Fruit fly (Drosophila melanogaster) whole organism, wandering third instar larva: ENCODE results near the gene CG42795.

Experiments used
- Abd-B ChIP-seq: fragments of >200 bp; optimal IDR thresholded peaks from 2 replicates; lab custom pipeline; 2017; ENCODE audit warnings: missing biosample characterization, missing genetic modification characterization
- CG32264 ChIP-seq: fragments of 200-800 bp; sonication (Bioruptor generic); optimal IDR thresholded peaks from 2 replicates; lab custom pipeline; 2016; ENCODE audit warnings: missing biosample characterization, missing genetic modification characterization
- CG9705 ChIP-seq: fragments of 200-800 bp; sonication (Bioruptor generic); optimal IDR thresholded peaks from 2 replicates; lab custom pipeline; 2018; ENCODE audit warnings: missing biosample characterization, mild to moderate bottlenecking, missing genetic modification characterization
- Dfd ChIP-seq: fragments of >200 bp; optimal IDR thresholded peaks from 2 replicates; lab custom pipeline; 2017; ENCODE audit warnings: missing biosample characterization, missing genetic modification characterization
- Dif ChIP-seq: fragments of 200-275, 200-300 bp; sonication (Bioruptor generic); optimal IDR thresholded peaks from 2 replicates; lab custom pipeline; 2018; ENCODE audit warnings: missing biosample characterization, missing genetic modification characterization; ENCODE audit not compliant: partially characterized antibody
- GATAd ChIP-seq: sonication (Bioruptor generic); optimal IDR thresholded peaks from 2 replicates; lab custom pipeline; 2016; ENCODE audit warnings: missing biosample characterization, missing genetic modification characterization
- Hnf4 ChIP-seq: fragments of 200-800 bp; sonication (Bioruptor generic); optimal IDR thresholded peaks from 2 replicates; lab custom pipeline; 2016; ENCODE audit warnings: missing biosample characterization, mild to moderate bottlenecking, missing genetic modification characterization
- Hr78 ChIP-seq: fragments of >200 bp; optimal IDR thresholded peaks from 2 replicates; lab custom pipeline; 2017; ENCODE audit warnings: missing biosample characterization, missing genetic modification characterization
- Hr83 ChIP-seq: fragments of 200-300 bp; sonication (Bioruptor generic); optimal IDR thresholded peaks from 2 replicates; lab custom pipeline; 2016; ENCODE audit warnings: missing biosample characterization, mild to moderate bottlenecking, missing genetic modification characterization, moderate library complexity; ENCODE audit not compliant: poor library complexity, severe bottlenecking
- Myc ChIP-seq: fragments of >200 bp; optimal IDR thresholded peaks from 2 replicates; lab custom pipeline; 2017
- N ChIP-seq: fragments of >200 bp; optimal IDR thresholded peaks from 2 replicates; lab custom pipeline; 2018; ENCODE audit warnings: missing biosample characterization, missing external identifiers, missing genetic modification characterization
- OdsH ChIP-seq: fragments of 200-800 bp; sonication (Bioruptor generic); optimal IDR thresholded peaks from 2 replicates; lab custom pipeline; 2016; ENCODE audit warnings: missing biosample characterization, mild to moderate bottlenecking, missing genetic modification characterization
- Rel ChIP-seq, 2 experiments: fragments of 200-800 bp; sonication (Bioruptor generic) in 1 of 2; optimal IDR thresholded peaks; 2 replicates in 1 of 2; 3 replicates in 1 of 2; lab custom pipeline; 2016 to 2019; ENCODE audit warnings: mild to moderate bottlenecking in 2 of 2, missing biosample characterization in 2 of 2, missing genetic modification characterization in 2 of 2, moderate library complexity in 1 of 2
- Sp1 ChIP-seq: fragments of 200-800 bp; sonication (Bioruptor generic); optimal IDR thresholded peaks from 3 replicates; lab custom pipeline; 2019; ENCODE audit warnings: missing biosample characterization, mild to moderate bottlenecking, missing genetic modification characterization, moderate library complexity
- Vsx2 ChIP-seq: fragments of 200-300, 225-300 bp; sonication (Bioruptor generic); optimal IDR thresholded peaks from 2 replicates; lab custom pipeline; 2018; ENCODE audit warnings: missing biosample characterization, missing genetic modification characterization; ENCODE audit not compliant: partially characterized antibody
- br ChIP-seq: fragments of 200-800 bp; sonication (Bioruptor generic); optimal IDR thresholded peaks from 2 replicates; lab custom pipeline; 2016; ENCODE audit warnings: missing biosample characterization, missing genetic modification characterization
- dl ChIP-seq, 2 experiments: fragments of 175-275, 200-275 bp in 1 of 2; fragments of 200-275 bp in 1 of 2; sonication (Bioruptor generic); optimal IDR thresholded peaks; lab custom pipeline; 2018; ENCODE audit warnings: mild to moderate bottlenecking in 2 of 2, missing biosample characterization in 2 of 2, missing genetic modification characterization in 2 of 2, moderate library complexity in 2 of 2; ENCODE audit not compliant: partially characterized antibody in 2 of 2, insufficient read depth in 1 of 2
- dmrt93B ChIP-seq: fragments of 200-800 bp; sonication (Bioruptor generic); optimal IDR thresholded peaks from 2 replicates; lab custom pipeline; 2018; ENCODE audit warnings: missing biosample characterization, mild to moderate bottlenecking, missing genetic modification characterization
- ey ChIP-seq: fragments of 200-800 bp; sonication (Bioruptor generic); optimal IDR thresholded peaks from 2 replicates; lab custom pipeline; 2016; ENCODE audit warnings: missing biosample characterization, missing genetic modification characterization
- foxo ChIP-seq, 2 experiments: fragments of 200-800 bp; sonication (Bioruptor generic); optimal IDR thresholded peaks; 2 replicates in 1 of 2; 3 replicates in 1 of 2; lab custom pipeline; 2016 to 2017; ENCODE audit warnings: missing biosample characterization in 2 of 2, missing genetic modification characterization in 2 of 2
- fru ChIP-seq: fragments of 200-800 bp; sonication (Bioruptor generic); optimal IDR thresholded peaks from 3 replicates; lab custom pipeline; 2016; ENCODE audit warnings: missing biosample characterization, mild to moderate bottlenecking, missing genetic modification characterization
- jim ChIP-seq: fragments of 175-275, 200-325 bp; sonication (Bioruptor generic); optimal IDR thresholded peaks from 2 replicates; lab custom pipeline; 2016; ENCODE audit warnings: missing biosample characterization, mild to moderate bottlenecking, missing genetic modification characterization
- lola ChIP-seq: fragments of >200 bp; optimal IDR thresholded peaks from 2 replicates; lab custom pipeline; 2017; ENCODE audit warnings: missing biosample characterization, missing genetic modification characterization
- pan ChIP-seq: fragments of >200 bp; optimal IDR thresholded peaks from 2 replicates; lab custom pipeline; 2017
- psq ChIP-seq: fragments of 200-800 bp; sonication (Bioruptor generic); optimal IDR thresholded peaks from 3 replicates; lab custom pipeline; 2017; ENCODE audit warnings: missing biosample characterization, mild to moderate bottlenecking, missing genetic modification characterization, moderate library complexity
- sage ChIP-seq: fragments of 200-800 bp; sonication (Bioruptor generic); optimal IDR thresholded peaks from 2 replicates; lab custom pipeline; 2016; ENCODE audit warnings: missing biosample characterization, mild to moderate bottlenecking, missing genetic modification characterization
- sv ChIP-seq: fragments of 200-800 bp; sonication (Bioruptor generic); optimal IDR thresholded peaks from 3 replicates; lab custom pipeline; 2016; ENCODE audit warnings: missing biosample characterization, missing genetic modification characterization
- woc ChIP-seq: sonication (Bioruptor generic); optimal IDR thresholded peaks from 2 replicates; lab custom pipeline; 2016; ENCODE audit warnings: missing biosample characterization, mild to moderate bottlenecking, missing genetic modification characterization

Gene CG42795

dm6 chr3R:10268865-10269442, 43.5 kb downstream of the CG42795 start (continued):
- TF ChIP-seq woc (GFP tag; lab: Kevin White, UChicago) (peak; percentile 20), lola (no peak), dmrt93B (peak; percentile 70)

- TF ChIP-seq CG9705 (GFP tag; lab: Kevin White, UChicago): no peak
- TF ChIP-seq Rel (GFP tag; optimal IDR thresholded peaks at IDR 0.05; lab: Kevin White, UChicago): no peak
- TF ChIP-seq Rel (tag; optimal IDR thresholded peaks at IDR 0.05; lab: Kevin White, UChicago): no peak
- no peak for TF ChIP-seq Abd-B (GFP tag; lab: Kevin White, UChicago)
These were observed 44.5 kb downstream of the CG42795 start for dm6 chr3R:10269921-10270431.

- TF ChIP-seq GATAd (GFP tag; lab: Kevin White, UChicago) (no peak), Abd-B (GFP tag; lab: Kevin White, UChicago) (no peak), CG9705 (GFP tag; lab: Kevin White, UChicago) (no peak), CG32264 (GFP tag; lab: Kevin White, UChicago) (no peak), Dif (GFP tag; lab: Kevin White, UChicago) (no peak), Hr83 (GFP tag; lab: Kevin White, UChicago) (no peak), Rel (GFP tag; optimal IDR thresholded peaks at IDR 0.05; lab: Kevin White, UChicago) (no peak), Rel (tag; optimal IDR thresholded peaks at IDR 0.05; lab: Kevin White, UChicago) (no peak), OdsH (GFP tag; lab: Kevin White, UChicago) (no peak), sage (GFP tag; lab: Kevin White, UChicago) (no peak), Dfd (no peak)
These were observed 47.2 kb downstream of the CG42795 start for dm6 chr3R:10272695-10273094.

dm6 chr3R:10274306-10274705, 48.8 kb downstream of the CG42795 start:
- TF ChIP-seq N (GFP tag; lab: Kevin White, UChicago): no peak
- no peak for TF ChIP-seq Vsx2 (GFP tag; lab: Kevin White, UChicago)
- no peak for TF ChIP-seq br (GFP tag; lab: Kevin White, UChicago)
- TF ChIP-seq Sp1: no peak
- TF ChIP-seq OdsH (GFP tag; lab: Kevin White, UChicago): no peak
- no peak for TF ChIP-seq CG9705 (GFP tag; lab: Kevin White, UChicago)
- TF ChIP-seq dl (GFP tag; optimal IDR thresholded peaks at IDR 0.05; lab: Kevin White, UChicago; ENCODE audit: insufficient read depth in 1 of 2, partially characterized antibody in 2 of 2): no peak
- no peak for TF ChIP-seq CG32264 (GFP tag; lab: Kevin White, UChicago)
- no peak for TF ChIP-seq Dfd
- TF ChIP-seq Hr83 (GFP tag; lab: Kevin White, UChicago): no peak
- no peak for TF ChIP-seq pan (lab: Kevin White, UChicago)
- no peak for TF ChIP-seq Hr78 (GFP tag; lab: Kevin White, UChicago)
- no peak for TF ChIP-seq ey (GFP tag; lab: Kevin White, UChicago)
- TF ChIP-seq dmrt93B: no peak
- TF ChIP-seq sv (GFP tag; lab: Kevin White, UChicago): no peak
- TF ChIP-seq, all 38 proteins: peak for 0

- TF ChIP-seq jim (GFP tag; lab: Kevin White, UChicago): no peak
- TF ChIP-seq CG32264 (GFP tag; lab: Kevin White, UChicago): no peak
- TF ChIP-seq Vsx2 (GFP tag; lab: Kevin White, UChicago): no peak
- no peak for TF ChIP-seq psq (GFP tag; lab: Kevin White, UChicago)
- no peak for TF ChIP-seq Rel (GFP tag; optimal IDR thresholded peaks at IDR 0.05; lab: Kevin White, UChicago)
- TF ChIP-seq Rel (tag; optimal IDR thresholded peaks at IDR 0.05; lab: Kevin White, UChicago): no peak
- no peak for TF ChIP-seq GATAd (GFP tag; lab: Kevin White, UChicago)
- TF ChIP-seq Dfd: no peak
- no peak for TF ChIP-seq dmrt93B
- no peak for TF ChIP-seq Myc
- TF ChIP-seq OdsH (GFP tag; lab: Kevin White, UChicago): no peak
- no peak for TF ChIP-seq Sp1
- no peak for TF ChIP-seq pan (lab: Kevin White, UChicago)
- no peak for TF ChIP-seq Hr83 (GFP tag; lab: Kevin White, UChicago)
These were observed 49.3 kb downstream of the CG42795 start for dm6 chr3R:10274829-10275228.

- TF ChIP-seq fru (GFP tag; lab: Kevin White, UChicago) (no peak), Hnf4 (GFP tag; lab: Kevin White, UChicago) (no peak), foxo (GFP tag; optimal IDR thresholded peaks at IDR 0.05; lab: Kevin White, UChicago) (peak in 1 of 2 experiments; percentile 0)
- TF ChIP-seq, all 38 proteins: peak for 1
These were observed 50.5 kb downstream of the CG42795 start for dm6 chr3R:10276002-10276401.
